Fruit fly (Drosophila melanogaster) whole organism, wandering third instar larva: Measurements from ENCODE around the gene CG43165.

Experiments used
- CrebA ChIP-seq: fragments of 200-800 bp; sonication (Bioruptor generic); optimal IDR thresholded peaks from 2 replicates; lab custom pipeline; 2016; ENCODE audit warnings: missing biosample characterization, mild to moderate bottlenecking, missing genetic modification characterization, borderline replicate concordance
- OdsH ChIP-seq: fragments of 200-800 bp; sonication (Bioruptor generic); optimal IDR thresholded peaks from 2 replicates; lab custom pipeline; 2016; ENCODE audit warnings: missing biosample characterization, mild to moderate bottlenecking, missing genetic modification characterization
- psq ChIP-seq: fragments of 200-800 bp; sonication (Bioruptor generic); optimal IDR thresholded peaks from 3 replicates; lab custom pipeline; 2017; ENCODE audit warnings: missing biosample characterization, mild to moderate bottlenecking, missing genetic modification characterization, moderate library complexity
- rgr ChIP-seq: fragments of 200-800 bp; sonication (Bioruptor generic); optimal IDR thresholded peaks from 3 replicates; lab custom pipeline; 2016; ENCODE audit warnings: missing biosample characterization, mild to moderate bottlenecking, missing genetic modification characterization
- sage ChIP-seq: fragments of 200-800 bp; sonication (Bioruptor generic); optimal IDR thresholded peaks from 2 replicates; lab custom pipeline; 2016; ENCODE audit warnings: missing biosample characterization, mild to moderate bottlenecking, missing genetic modification characterization
- tai ChIP-seq: sonication (Bioruptor generic); optimal IDR thresholded peaks from 2 replicates; lab custom pipeline; 2016; ENCODE audit warnings: missing biosample characterization, missing genetic modification characterization

DNA sequence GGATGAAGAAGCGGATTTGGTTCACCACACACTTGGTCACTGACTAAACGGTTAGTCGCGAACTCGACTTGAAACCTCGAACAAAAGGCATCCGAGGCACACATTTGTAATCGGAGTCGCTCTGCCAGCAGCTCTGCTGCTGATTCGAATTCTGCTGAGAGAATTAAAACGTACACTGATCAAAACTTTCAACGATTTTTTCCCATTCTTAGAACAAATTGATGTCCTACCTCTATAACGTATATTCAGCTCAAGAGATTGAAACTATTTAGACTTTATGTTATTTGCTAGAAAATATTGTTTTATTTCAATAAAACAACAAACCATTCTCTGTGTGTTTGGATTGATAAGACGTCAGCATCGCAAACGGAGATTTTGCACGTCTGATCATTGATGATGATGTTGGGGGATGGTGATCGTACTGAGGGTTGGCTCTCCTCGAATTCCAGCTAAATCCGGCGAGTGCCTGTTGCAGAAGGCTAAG is 10.7 kb upstream of the CG43165 start, which contains the start of gene CG31778:
- peak; percentile 81 for TF ChIP-seq psq
- peak; percentile 90 for TF ChIP-seq OdsH (GFP tag; lab: Kevin White, UChicago)
- peak; percentile 44 for TF ChIP-seq tai (GFP tag; lab: Kevin White, UChicago)
- TF ChIP-seq rgr (GFP tag; lab: Kevin White, UChicago): peak; percentile 90
- no peak for TF ChIP-seq CrebA
- TF ChIP-seq sage: peak; percentile 52
